Worm (Caenorhabditis elegans): ENCODE measurements around the gene frpr-1.

The frpr-1 gene

DNA sequence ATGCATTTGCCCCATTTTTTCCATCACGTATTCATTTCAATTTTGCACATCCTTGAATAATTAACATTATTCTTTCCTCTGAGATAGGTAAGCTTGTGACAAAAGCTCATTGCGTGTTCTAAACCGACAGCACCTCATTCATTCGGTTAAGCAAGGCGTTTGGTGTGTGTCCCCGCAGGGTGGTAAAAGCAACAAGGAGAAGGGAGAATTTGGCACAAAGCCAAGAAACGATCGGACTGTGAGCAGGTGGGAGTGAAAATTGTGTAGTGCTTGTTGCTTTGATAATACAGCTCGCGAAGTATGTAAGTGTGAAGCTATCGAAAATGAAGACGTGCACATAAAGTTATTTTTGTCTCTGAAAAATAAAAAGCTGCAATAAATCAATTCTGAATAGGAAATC lies 27.7 kb upstream of the frpr-1 start:
- peak; percentile 39 for TF ChIP-seq C34F6.9 (tag; optimal IDR thresholded peaks at IDR 0.05)
- TF ChIP-seq nhr-77 (tag; optimal IDR thresholded peaks at IDR 0.05): no peak
- no peak for TF ChIP-seq zag-1 (tag; optimal IDR thresholded peaks at IDR 0.05)
- TF ChIP-seq alr-1 (tag; optimal IDR thresholded peaks at IDR 0.05): no peak
- peak; percentile 52 for TF ChIP-seq unc-55 (GFP tag; optimal IDR thresholded peaks at IDR 0.05)
- TF ChIP-seq lsy-2 (tag; optimal IDR thresholded peaks at IDR 0.05): peak in 1 of 2 experiments; percentile 50
- TF ChIP-seq ceh-16 (tag; optimal IDR thresholded peaks at IDR 0.05): no peak
- no peak for TF ChIP-seq mdl-1 (tag; optimal IDR thresholded peaks at IDR 0.05)
- no peak for TF ChIP-seq ztf-11 (tag; optimal IDR thresholded peaks at IDR 0.05)
- no peak for TF ChIP-seq nhr-12 (tag; optimal IDR thresholded peaks at IDR 0.05)
- TF ChIP-seq lin-39 (tag; optimal IDR thresholded peaks at IDR 0.05): no peak
- no peak for TF ChIP-seq egl-27 (tag; optimal IDR thresholded peaks at IDR 0.05)
- peak; percentile 24 for TF ChIP-seq crh-2 (tag; optimal IDR thresholded peaks at IDR 0.05)
- no peak for TF ChIP-seq dmd-4 (tag; optimal IDR thresholded peaks at IDR 0.05)
- no peak for TF ChIP-seq ztf-4 (tag; optimal IDR thresholded peaks at IDR 0.05)
- no peak for TF ChIP-seq sma-3 (GFP tag; optimal IDR thresholded peaks at IDR 0.05)
- peak; percentile 70 for TF ChIP-seq nhr-129 (tag; optimal IDR thresholded peaks at IDR 0.05)
- no peak for TF ChIP-seq mab-5 (tag; optimal IDR thresholded peaks at IDR 0.05)
- TF ChIP-seq snpc-4 (tag; optimal IDR thresholded peaks at IDR 0.05): no peak
- peak; percentile 3 for TF ChIP-seq lin-13 (GFP tag; optimal IDR thresholded peaks at IDR 0.05)
- TF ChIP-seq unc-39 (tag; optimal IDR thresholded peaks at IDR 0.05): no peak
- TF ChIP-seq sma-9 (GFP tag; optimal IDR thresholded peaks at IDR 0.05): peak; percentile 13
- no peak for TF ChIP-seq sma-9 (tag; optimal IDR thresholded peaks at IDR 0.05)
- no peak for TF ChIP-seq nhr-10 (tag; optimal IDR thresholded peaks at IDR 0.05)
- no peak for TF ChIP-seq ZK546.5 (tag; optimal IDR thresholded peaks at IDR 0.05)
- no peak for TF ChIP-seq ceh-82 (tag; optimal IDR thresholded peaks at IDR 0.05)
- TF ChIP-seq R02D3.7 (tag; optimal IDR thresholded peaks at IDR 0.05): no peak
- no peak for TF ChIP-seq elt-1 (tag; optimal IDR thresholded peaks at IDR 0.05)

DNA sequence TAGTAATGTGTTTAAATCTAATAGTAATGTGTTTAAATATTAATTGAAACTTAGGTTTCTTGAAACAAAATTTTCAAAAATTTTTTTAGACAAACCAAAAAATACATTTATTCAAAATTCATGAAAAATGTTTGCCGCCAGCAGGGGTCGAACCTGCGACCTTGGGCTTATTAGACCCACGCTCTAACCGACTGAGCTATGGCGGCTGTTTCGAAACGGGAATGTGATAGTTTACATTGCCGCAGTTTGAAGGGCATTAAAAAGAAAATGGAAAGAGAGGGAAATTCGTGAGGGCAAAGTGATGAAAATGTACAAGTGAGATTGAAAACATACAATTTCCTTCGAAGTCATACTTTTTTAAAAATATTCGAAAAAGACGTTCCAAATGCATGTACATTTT lies 27.1 kb upstream of the frpr-1 start:
- TF ChIP-seq nhr-129 (tag; optimal IDR thresholded peaks at IDR 0.05) (peak; percentile 48), nhr-10 (tag; optimal IDR thresholded peaks at IDR 0.05) (no peak), nhr-77 (tag; optimal IDR thresholded peaks at IDR 0.05) (no peak), nhr-25 (tag; optimal IDR thresholded peaks at IDR 0.05) (peak; percentile 2), dmd-4 (tag; optimal IDR thresholded peaks at IDR 0.05) (no peak), lsy-2 (tag; optimal IDR thresholded peaks at IDR 0.05) (peak in 1 of 2 experiments; percentile 32), alr-1 (tag; optimal IDR thresholded peaks at IDR 0.05) (no peak), nhr-23 (tag; optimal IDR thresholded peaks at IDR 0.05) (no peak), F13H6.1 (tag; optimal IDR thresholded peaks at IDR 0.05) (peak; percentile 15), ztf-11 (tag; optimal IDR thresholded peaks at IDR 0.05) (no peak), lin-13 (GFP tag; optimal IDR thresholded peaks at IDR 0.05) (peak; percentile 28), gmeb-1 (tag; optimal IDR thresholded peaks at IDR 0.05) (peak; percentile 63), sma-3 (GFP tag; optimal IDR thresholded peaks at IDR 0.05) (peak; percentile 37), elt-1 (tag; optimal IDR thresholded peaks at IDR 0.05) (no peak), unc-62 (GFP tag; optimal IDR thresholded peaks at IDR 0.05) (no peak), ceh-16 (tag; optimal IDR thresholded peaks at IDR 0.05) (peak; percentile 16), mbf-1 (tag; optimal IDR thresholded peaks at IDR 0.05) (no peak), nhr-21 (tag; optimal IDR thresholded peaks at IDR 0.05) (peak; percentile 21), nhr-11 (tag; optimal IDR thresholded peaks at IDR 0.05) (no peak), skn-1 (tag; optimal IDR thresholded peaks at IDR 0.05) (no peak), crh-2 (tag; optimal IDR thresholded peaks at IDR 0.05) (peak; percentile 50), sma-9 (GFP tag; optimal IDR thresholded peaks at IDR 0.05) (peak; percentile 45), sma-9 (tag; optimal IDR thresholded peaks at IDR 0.05) (no peak), fos-1 (tag; optimal IDR thresholded peaks at IDR 0.05) (peak; percentile 38)

- no peak for TF ChIP-seq peb-1 (tag; optimal IDR thresholded peaks at IDR 0.05)
- no peak for TF ChIP-seq nhr-237 (tag; optimal IDR thresholded peaks at IDR 0.05)
- TF ChIP-seq nhr-21 (tag; optimal IDR thresholded peaks at IDR 0.05): no peak
- no peak for TF ChIP-seq sma-3 (GFP tag; optimal IDR thresholded peaks at IDR 0.05)
- no peak for TF ChIP-seq alr-1 (tag; optimal IDR thresholded peaks at IDR 0.05)
- no peak for TF ChIP-seq nhr-12 (tag; optimal IDR thresholded peaks at IDR 0.05)
- TF ChIP-seq unc-62 (GFP tag; optimal IDR thresholded peaks at IDR 0.05): no peak
- no peak for TF ChIP-seq egl-27 (tag; optimal IDR thresholded peaks at IDR 0.05)
- no peak for TF ChIP-seq mdl-1 (tag; optimal IDR thresholded peaks at IDR 0.05)
- TF ChIP-seq ztf-4 (tag; optimal IDR thresholded peaks at IDR 0.05): no peak
- peak; percentile 20 for TF ChIP-seq unc-55 (GFP tag; optimal IDR thresholded peaks at IDR 0.05)
- TF ChIP-seq blmp-1 (tag; optimal IDR thresholded peaks at IDR 0.05; ENCODE audit: insufficient read depth): no peak
- TF ChIP-seq nhr-25 (tag; optimal IDR thresholded peaks at IDR 0.05): no peak
- no peak for TF ChIP-seq lsy-2 (tag; optimal IDR thresholded peaks at IDR 0.05)
- no peak for TF ChIP-seq gmeb-1 (tag; optimal IDR thresholded peaks at IDR 0.05)
- no peak for TF ChIP-seq elt-3 (tag; optimal IDR thresholded peaks at IDR 0.05)
- TF ChIP-seq nhr-77 (tag; optimal IDR thresholded peaks at IDR 0.05): no peak
- TF ChIP-seq sma-9 (GFP tag; optimal IDR thresholded peaks at IDR 0.05): peak; percentile 44
- no peak for TF ChIP-seq sma-9 (tag; optimal IDR thresholded peaks at IDR 0.05)
- no peak for TF ChIP-seq fos-1 (tag; optimal IDR thresholded peaks at IDR 0.05)
- no peak for TF ChIP-seq R02D3.7 (tag; optimal IDR thresholded peaks at IDR 0.05)
- TF ChIP-seq snpc-4 (tag; optimal IDR thresholded peaks at IDR 0.05): no peak
- TF ChIP-seq lin-11 (tag; optimal IDR thresholded peaks at IDR 0.05): peak; percentile 11
- no peak for TF ChIP-seq C34F6.9 (tag; optimal IDR thresholded peaks at IDR 0.05)
- no peak for TF ChIP-seq nhr-11 (tag; optimal IDR thresholded peaks at IDR 0.05)
- TF ChIP-seq zag-1 (tag; optimal IDR thresholded peaks at IDR 0.05): no peak
- no peak for TF ChIP-seq nhr-129 (tag; optimal IDR thresholded peaks at IDR 0.05)
- TF ChIP-seq skn-1 (tag; optimal IDR thresholded peaks at IDR 0.05): no peak
- peak; percentile 7 for TF ChIP-seq crh-2 (tag; optimal IDR thresholded peaks at IDR 0.05)
- TF ChIP-seq ama-1 (optimal IDR thresholded peaks at IDR 0.05): no peak
- no peak for TF ChIP-seq mab-5 (tag; optimal IDR thresholded peaks at IDR 0.05)
- TF ChIP-seq elt-1 (tag; optimal IDR thresholded peaks at IDR 0.05): no peak
- peak; percentile 34 for TF ChIP-seq Y55F3AM.14 (GFP tag; optimal IDR thresholded peaks at IDR 0.05)
- no peak for TF ChIP-seq nhr-6 (tag; optimal IDR thresholded peaks at IDR 0.05)
- TF ChIP-seq dmd-4 (tag; optimal IDR thresholded peaks at IDR 0.05): no peak
- TF ChIP-seq lin-13 (GFP tag; optimal IDR thresholded peaks at IDR 0.05): no peak
Measured at ce11 chrX:8155969-8156368, 26.5 kb upstream of the frpr-1 start.

All from whole organism, L2 larva.